Worm (Caenorhabditis elegans) whole organism, L1 larva: ENCODE measurements around the gene smc-6.
A peak's percentile ranks its signal among the peaks of the same experiment; 100 is the strongest.

Experiments used
- C04F5.9 ChIP-seq: sonication (generic microtip); optimal IDR thresholded peaks from 2 replicates; lab custom pipeline; 2016; ENCODE audit warnings: missing genetic modification characterization, missing compliant biosample characterization
- C16A3.4 ChIP-seq: fragments of 150-350 bp; optimal IDR thresholded peaks from 2 replicates; lab custom pipeline; 2014; ENCODE audit warnings: missing biosample characterization, missing genetic modification characterization
- aha-1 ChIP-seq: fragments of 150-350 bp; optimal IDR thresholded peaks from 2 replicates; lab custom pipeline; 2014; ENCODE audit warnings: missing biosample characterization, missing genetic modification characterization
- blmp-1 ChIP-seq: fragments of 150-350 bp; optimal IDR thresholded peaks from 2 replicates; lab custom pipeline; 2014; ENCODE audit warnings: missing biosample characterization, missing genetic modification characterization
- ceh-82 ChIP-seq, 3 experiments: fragments of 150-350 bp in 1 of 3; sonication (generic microtip) in 2 of 3; optimal IDR thresholded peaks; 2 replicates each; lab custom pipeline; 2014 to 2017; ENCODE audit warnings: missing biosample characterization in 3 of 3, missing genetic modification characterization in 3 of 3
- ceh-88 ChIP-seq: fragments of 200-800 bp; sonication (Bioruptor generic); IDR thresholded peaks from 2 replicates; pipeline ENCODE4 v1.3.6; 2022; ENCODE audit warnings: missing genetic modification characterization, missing compliant biosample characterization
- ceh-90 ChIP-seq: sonication (generic microtip); optimal IDR thresholded peaks from 2 replicates; lab custom pipeline; 2016; ENCODE audit warnings: missing genetic modification characterization, missing compliant biosample characterization
- ces-1 ChIP-seq: fragments of 150-350 bp; optimal IDR thresholded peaks from 2 replicates; lab custom pipeline; 2014; ENCODE audit warnings: missing biosample characterization, missing genetic modification reagents, missing genetic modification characterization
- efl-1 ChIP-seq, 4 experiments: fragments of 150-350 bp; optimal IDR thresholded peaks in 3 of 4; peaks in 1 of 4; 1 replicate in 1 of 4; 2 replicates in 3 of 4; lab custom pipeline; 2014; ENCODE audit warnings: missing biosample characterization in 2 of 4, missing genetic modification characterization in 2 of 4, missing genetic modification reagents in 2 of 4
- egl-13 ChIP-seq: sonication (generic microtip); optimal IDR thresholded peaks from 2 replicates; lab custom pipeline; 2016; ENCODE audit warnings: missing genotype, missing genetic modification reagents, missing genetic modification characterization, missing compliant biosample characterization
- egl-27 ChIP-seq, 2 experiments: fragments of 150-350 bp in 1 of 2; sonication (generic microtip); optimal IDR thresholded peaks; 3 replicates each; lab custom pipeline; 2017 to 2018; ENCODE audit warnings: missing biosample characterization in 2 of 2, missing genetic modification characterization in 2 of 2, missing genetic modification reagents in 2 of 2
- elt-2 ChIP-seq: sonication (generic microtip); optimal IDR thresholded peaks from 2 replicates; lab custom pipeline; 2016; ENCODE audit warnings: missing genetic modification characterization, mild to moderate bottlenecking, inconsistent platforms, missing compliant biosample characterization, missing genetic modification reagents
- fkh-10 ChIP-seq: sonication (generic microtip); optimal IDR thresholded peaks from 2 replicates; lab custom pipeline; 2017; ENCODE audit warnings: missing biosample characterization, missing genetic modification reagents, missing genetic modification characterization
- hlh-17 ChIP-seq: fragments of 200-800 bp; sonication (Bioruptor generic); optimal IDR thresholded peaks from 2 replicates; lab custom pipeline; 2018; ENCODE audit warnings: missing genetic modification characterization, mild to moderate bottlenecking, missing compliant biosample characterization, moderate library complexity, borderline replicate concordance
- hpl-2 ChIP-seq: fragments of 150-350 bp; optimal IDR thresholded peaks from 2 replicates; lab custom pipeline; 2014; ENCODE audit warnings: missing biosample characterization, missing genetic modification reagents, missing genetic modification characterization
- irx-1 ChIP-seq: sonication (generic microtip); optimal IDR thresholded peaks from 2 replicates; lab custom pipeline; 2016; ENCODE audit warnings: missing genetic modification characterization, missing compliant biosample characterization
- isw-1 ChIP-seq: fragments of 200-800 bp; sonication (Bioruptor generic); IDR thresholded peaks from 2 replicates; pipeline ENCODE4 v1.3.6; 2022; ENCODE audit warnings: missing genetic modification characterization, missing compliant biosample characterization
- jun-1 ChIP-seq: fragments of 150-350 bp; optimal IDR thresholded peaks from 2 replicates; lab custom pipeline; 2014; ENCODE audit warnings: missing biosample characterization, missing genetic modification reagents, missing genetic modification characterization
- lin-13 ChIP-seq: fragments of 150-350 bp; optimal IDR thresholded peaks from 2 replicates; lab custom pipeline; 2014; ENCODE audit warnings: missing biosample characterization, missing genetic modification reagents, missing genetic modification characterization
- lin-14 ChIP-seq: fragments of 200-800 bp; sonication (Bioruptor generic); optimal IDR thresholded peaks from 2 replicates; lab custom pipeline; 2018; ENCODE audit warnings: mild to moderate bottlenecking, missing genetic modification characterization, moderate library complexity, missing compliant biosample characterization
- lin-35 ChIP-seq, 2 experiments: fragments of 150-350 bp; optimal IDR thresholded peaks; 2 replicates each; lab custom pipeline; 2014; ENCODE audit warnings: missing biosample characterization in 2 of 2, missing genetic modification characterization in 2 of 2, missing genetic modification reagents in 2 of 2
- lin-39 ChIP-seq: fragments of 150-350 bp; optimal IDR thresholded peaks from 2 replicates; lab custom pipeline; 2014; ENCODE audit warnings: missing biosample characterization, missing genetic modification reagents, missing genetic modification characterization
- mdl-1 ChIP-seq, 2 experiments: fragments of 150-350 bp; optimal IDR thresholded peaks; 2 replicates each; lab custom pipeline; 2014 to 2017; ENCODE audit warnings: missing biosample characterization in 2 of 2, missing genetic modification characterization in 2 of 2, inconsistent platforms in 1 of 2
- nhr-11 ChIP-seq: fragments of 150-350 bp; optimal IDR thresholded peaks from 2 replicates; lab custom pipeline; 2014; ENCODE audit warnings: missing biosample characterization, missing genetic modification characterization
- nhr-12 ChIP-seq: sonication (generic microtip); optimal IDR thresholded peaks from 2 replicates; lab custom pipeline; 2017; ENCODE audit warnings: missing biosample characterization, missing genetic modification characterization
- nhr-47 ChIP-seq: sonication (generic microtip); optimal IDR thresholded peaks from 2 replicates; lab custom pipeline; 2016; ENCODE audit warnings: mild to moderate bottlenecking, missing genetic modification characterization, moderate library complexity, missing compliant biosample characterization
- nhr-77 ChIP-seq: fragments of 150-350 bp; optimal IDR thresholded peaks from 2 replicates; lab custom pipeline; 2014; ENCODE audit warnings: missing biosample characterization, missing genetic modification characterization
- nhr-90 ChIP-seq: sonication (generic microtip); optimal IDR thresholded peaks from 2 replicates; lab custom pipeline; 2016; ENCODE audit warnings: mild to moderate bottlenecking, missing genetic modification characterization, missing compliant biosample characterization; ENCODE audit not compliant: poor library complexity
- pag-3 ChIP-seq: sonication (generic microtip); optimal IDR thresholded peaks from 2 replicates; lab custom pipeline; 2017; ENCODE audit warnings: missing genetic modification characterization, mild to moderate bottlenecking, missing compliant biosample characterization, antibody characterized with exemption, borderline replicate concordance; ENCODE audit not compliant: insufficient read depth
- skn-1 ChIP-seq: fragments of 150-350 bp; optimal IDR thresholded peaks from 2 replicates; lab custom pipeline; 2014; ENCODE audit warnings: missing biosample characterization, missing genetic modification characterization
- snpc-4 ChIP-seq: fragments of 150-350 bp; optimal IDR thresholded peaks from 2 replicates; lab custom pipeline; 2014; ENCODE audit warnings: missing biosample characterization, missing genetic modification characterization
- tlp-1 ChIP-seq: fragments of 150-350 bp; optimal IDR thresholded peaks from 2 replicates; lab custom pipeline; 2014; ENCODE audit warnings: missing biosample characterization, missing genetic modification characterization
- unc-62 ChIP-seq: fragments of 150-350 bp; optimal IDR thresholded peaks from 2 replicates; lab custom pipeline; 2014; ENCODE audit warnings: missing biosample characterization, missing genetic modification reagents, missing genetic modification characterization
- xbp-1 ChIP-seq: sonication (generic microtip); optimal IDR thresholded peaks from 2 replicates; lab custom pipeline; 2016; ENCODE audit warnings: missing genetic modification characterization, missing compliant biosample characterization
- zag-1 ChIP-seq: fragments of 150-350 bp; optimal IDR thresholded peaks from 2 replicates; lab custom pipeline; 2014; ENCODE audit warnings: missing biosample characterization, missing genetic modification characterization

smc-6 gene

ce11 chrII:11566970-11567711, 11.4 kb upstream of the smc-6 start, which contains the start of gene F54D5.5 (continued):
- no peak for TF ChIP-seq fkh-10 (GFP tag; lab: Kevin White, UChicago)
- no peak for TF ChIP-seq zag-1
- TF ChIP-seq egl-13 (tag; lab: Kevin White, UChicago) = peak; percentile 8
- no peak for TF ChIP-seq skn-1 (tag; lab: Kevin White, UChicago)
- TF ChIP-seq isw-1 (GFP tag; lab: Robert Waterston, UW) = no peak; the same call in 1 of the 2 replicates
- TF ChIP-seq ceh-88 (GFP tag; lab: Robert Waterston, UW) = no peak
- TF ChIP-seq nhr-77 (tag; lab: Kevin White, UChicago) = no peak
- no peak for TF ChIP-seq xbp-1 (tag; lab: Kevin White, UChicago)
- no peak for TF ChIP-seq mdl-1 (tag; optimal IDR thresholded peaks at IDR 0.05; lab: Kevin White, UChicago)
- TF ChIP-seq blmp-1 = no peak

- TF ChIP-seq efl-1 (optimal IDR thresholded peaks at IDR 0.05; lab: Kevin White, UChicago) (no peak), efl-1 (GFP tag; optimal IDR thresholded peaks at IDR 0.05 in 1 of 2; lab: Kevin White, UChicago) (peak in 1 of 2 experiments; percentile 50), nhr-11 (tag; lab: Kevin White, UChicago) (no peak)
Observed at ce11 chrII:11568670-11569069, 9.8 kb upstream of the smc-6 start.

ce11 chrII:11569213-11569868, 9.2 kb upstream of the smc-6 start, which contains the start of the genes F54D5.23 and F54D5.4:
F54D5.23 (minus strand) TSS chrII:11569287.
F54D5.4 (plus strand) TSS chrII:11569818.
- no peak for TF ChIP-seq nhr-77 (tag; lab: Kevin White, UChicago)
- no peak for TF ChIP-seq pag-3 (tag; lab: Kevin White, UChicago)
- no peak for TF ChIP-seq efl-1 (optimal IDR thresholded peaks at IDR 0.05; lab: Kevin White, UChicago)
- no peak for TF ChIP-seq efl-1 (GFP tag; optimal IDR thresholded peaks at IDR 0.05 in 1 of 2; lab: Kevin White, UChicago)
- TF ChIP-seq lin-39 = no peak
- no peak for TF ChIP-seq C16A3.4 (tag; lab: Kevin White, UChicago)
- TF ChIP-seq skn-1 (tag; lab: Kevin White, UChicago) = no peak
- TF ChIP-seq irx-1 (tag; lab: Kevin White, UChicago) = no peak
- TF ChIP-seq lin-14 (GFP tag; lab: Kevin White, UChicago) = no peak
- TF ChIP-seq hpl-2 = no peak
- TF ChIP-seq snpc-4 (tag; lab: Kevin White, UChicago) = no peak
- TF ChIP-seq, all 84 proteins: peak for 0

- no peak for TF ChIP-seq C16A3.4 (tag; lab: Kevin White, UChicago)
- TF ChIP-seq lin-35 (GFP tag; optimal IDR thresholded peaks at IDR 0.05; lab: Kevin White, UChicago) = peak in 1 of 2 experiments; percentile 5
- no peak for TF ChIP-seq nhr-90 (tag; lab: Kevin White, UChicago)
- TF ChIP-seq aha-1 (tag; lab: Kevin White, UChicago) = no peak
- peak; percentile 30 for TF ChIP-seq elt-2 (tag; lab: Kevin White, UChicago)
- no peak for TF ChIP-seq efl-1 (optimal IDR thresholded peaks at IDR 0.05; lab: Kevin White, UChicago)
- peak in 1 of 2 experiments; percentile 14 for TF ChIP-seq efl-1 (GFP tag; optimal IDR thresholded peaks at IDR 0.05 in 1 of 2; lab: Kevin White, UChicago)
- TF ChIP-seq, all 84 proteins: peak for 3
Observed at ce11 chrII:11571260-11571854, 7.2 kb upstream of the smc-6 start, which contains the start of gene F54D5.3. F54D5.3 (plus strand) TSS chrII:11571805.

ce11 chrII:11572944-11573343, 5.6 kb upstream of the smc-6 start, which contains the start of gene F54D5.2:
F54D5.2 (plus strand) TSS chrII:11573180.
- TF ChIP-seq unc-62 (GFP tag; lab: Kevin White, UChicago) = no peak
- no peak for TF ChIP-seq lin-13
- TF ChIP-seq tlp-1 (tag; lab: Kevin White, UChicago) = no peak
- no peak for TF ChIP-seq ces-1 (GFP tag; lab: Kevin White, UChicago)
- TF ChIP-seq nhr-47 (tag; lab: Kevin White, UChicago) = no peak
- TF ChIP-seq nhr-90 (tag; lab: Kevin White, UChicago) = no peak
- TF ChIP-seq hlh-17 (GFP tag; lab: Kevin White, UChicago) = no peak
- TF ChIP-seq jun-1 = no peak
- TF ChIP-seq zag-1 = no peak
- TF ChIP-seq ceh-90 (tag; lab: Kevin White, UChicago) = no peak
- TF ChIP-seq xbp-1 (tag; lab: Kevin White, UChicago) = no peak
- TF ChIP-seq nhr-12 (tag; lab: Kevin White, UChicago) = no peak
- no peak for TF ChIP-seq egl-27 (tag; optimal IDR thresholded peaks at IDR 0.05; lab: Kevin White, UChicago)
- no peak for TF ChIP-seq pag-3 (tag; lab: Kevin White, UChicago)
- TF ChIP-seq ceh-82 (tag; optimal IDR thresholded peaks at IDR 0.05; lab: Kevin White, UChicago) = no peak
- TF ChIP-seq C04F5.9 = no peak
